Worm (Caenorhabditis elegans) whole organism, L1 larva: Measurements from ENCODE around the gene hrg-4.

Source experiments
- C34B4.2 ChIP-seq: sonication (generic microtip); optimal IDR thresholded peaks from 2 replicates; lab custom pipeline; 2017; ENCODE audit warnings: mild to moderate bottlenecking, missing genetic modification characterization, missing compliant biosample characterization
- F16B12.6 ChIP-seq: fragments of 150-350 bp; optimal IDR thresholded peaks from 2 replicates; lab custom pipeline; 2014; ENCODE audit warnings: missing biosample characterization, missing genetic modification characterization
- Y116A8C.19 ChIP-seq: sonication (generic microtip); optimal IDR thresholded peaks from 2 replicates; lab custom pipeline; 2016; ENCODE audit warnings: missing compliant biosample characterization, missing genetic modification characterization, borderline replicate concordance
- alr-1 ChIP-seq: fragments of 200-800 bp; sonication (Bioruptor generic); optimal IDR thresholded peaks from 2 replicates; lab custom pipeline; 2018; ENCODE audit warnings: borderline replicate concordance, mild to moderate bottlenecking, missing genetic modification characterization, missing compliant biosample characterization
- aly-2 ChIP-seq: fragments of 150-350 bp; optimal IDR thresholded peaks from 2 replicates; lab custom pipeline; 2014; ENCODE audit warnings: missing biosample characterization, missing genetic modification characterization
- ceh-63 ChIP-seq: fragments of 200-800 bp; sonication (Bioruptor generic); optimal IDR thresholded peaks from 2 replicates; lab custom pipeline; 2018; ENCODE audit warnings: mild to moderate bottlenecking, missing genetic modification characterization, missing compliant biosample characterization
- ceh-8 ChIP-seq: fragments of 200-800 bp; sonication (Bioruptor generic); optimal IDR thresholded peaks from 2 replicates; lab custom pipeline; 2018; ENCODE audit warnings: mild to moderate bottlenecking, missing genetic modification characterization, moderate library complexity, missing compliant biosample characterization
- ceh-82 ChIP-seq, 3 experiments: fragments of 150-350 bp in 1 of 3; sonication (generic microtip) in 2 of 3; optimal IDR thresholded peaks; 2 replicates each; lab custom pipeline; 2014 to 2017; ENCODE audit warnings: missing biosample characterization in 3 of 3, missing genetic modification characterization in 3 of 3
- ceh-90 ChIP-seq: sonication (generic microtip); optimal IDR thresholded peaks from 2 replicates; lab custom pipeline; 2016; ENCODE audit warnings: missing genetic modification characterization, missing compliant biosample characterization
- efl-1 ChIP-seq, 4 experiments: fragments of 150-350 bp; optimal IDR thresholded peaks in 3 of 4; peaks in 1 of 4; 1 replicate in 1 of 4; 2 replicates in 3 of 4; lab custom pipeline; 2014; ENCODE audit warnings: missing biosample characterization in 2 of 4, missing genetic modification characterization in 2 of 4, missing genetic modification reagents in 2 of 4
- egl-27 ChIP-seq, 2 experiments: fragments of 150-350 bp in 1 of 2; sonication (generic microtip); optimal IDR thresholded peaks; 3 replicates each; lab custom pipeline; 2017 to 2018; ENCODE audit warnings: missing biosample characterization in 2 of 2, missing genetic modification characterization in 2 of 2, missing genetic modification reagents in 2 of 2
- elt-2 ChIP-seq: sonication (generic microtip); optimal IDR thresholded peaks from 2 replicates; lab custom pipeline; 2016; ENCODE audit warnings: missing genetic modification characterization, mild to moderate bottlenecking, inconsistent platforms, missing compliant biosample characterization, missing genetic modification reagents
- elt-3 ChIP-seq, 6 experiments: fragments of 150-350 bp in 1 of 6; sonication (generic microtip); optimal IDR thresholded peaks; 2 replicates each; lab custom pipeline; 2017 to 2018; ENCODE audit warnings: missing biosample characterization in 6 of 6, missing genetic modification characterization in 6 of 6, inconsistent platforms in 1 of 6
- ets-5 ChIP-seq: fragments of 200-800 bp; sonication (Bioruptor generic); IDR thresholded peaks from 2 replicates; pipeline ENCODE4 v1.3.6; 2022; ENCODE audit warnings: missing genetic modification characterization, missing compliant biosample characterization
- fkh-4 ChIP-seq: sonication (generic microtip); optimal IDR thresholded peaks from 2 replicates; lab custom pipeline; 2016; ENCODE audit warnings: missing compliant biosample characterization, missing genetic modification characterization, borderline replicate concordance
- fos-1 ChIP-seq: fragments of 150-350 bp; optimal IDR thresholded peaks from 2 replicates; lab custom pipeline; 2014; ENCODE audit warnings: missing biosample characterization, missing genetic modification characterization
- grh-1 ChIP-seq: fragments of 200-800 bp; sonication (Bioruptor generic); IDR thresholded peaks from 2 replicates; pipeline ENCODE4 v1.3.6; 2022; ENCODE audit warnings: missing genetic modification reagents, missing genetic modification characterization, missing compliant biosample characterization
- hlh-17 ChIP-seq: fragments of 200-800 bp; sonication (Bioruptor generic); optimal IDR thresholded peaks from 2 replicates; lab custom pipeline; 2018; ENCODE audit warnings: missing genetic modification characterization, mild to moderate bottlenecking, missing compliant biosample characterization, moderate library complexity, borderline replicate concordance
- hlh-4 ChIP-seq: sonication (generic microtip); optimal IDR thresholded peaks from 2 replicates; lab custom pipeline; 2016; ENCODE audit warnings: mild to moderate bottlenecking, missing genetic modification characterization, missing compliant biosample characterization
- irx-1 ChIP-seq: sonication (generic microtip); optimal IDR thresholded peaks from 2 replicates; lab custom pipeline; 2016; ENCODE audit warnings: missing genetic modification characterization, missing compliant biosample characterization
- isw-1 ChIP-seq: fragments of 200-800 bp; sonication (Bioruptor generic); IDR thresholded peaks from 2 replicates; pipeline ENCODE4 v1.3.6; 2022; ENCODE audit warnings: missing genetic modification characterization, missing compliant biosample characterization
- jun-1 ChIP-seq: fragments of 150-350 bp; optimal IDR thresholded peaks from 2 replicates; lab custom pipeline; 2014; ENCODE audit warnings: missing biosample characterization, missing genetic modification reagents, missing genetic modification characterization
- lin-14 ChIP-seq: fragments of 200-800 bp; sonication (Bioruptor generic); optimal IDR thresholded peaks from 2 replicates; lab custom pipeline; 2018; ENCODE audit warnings: mild to moderate bottlenecking, missing genetic modification characterization, moderate library complexity, missing compliant biosample characterization
- lin-15B ChIP-seq: fragments of 150-350 bp; sonication (generic microtip); optimal IDR thresholded peaks from 3 replicates; lab custom pipeline; 2014; ENCODE audit warnings: missing biosample characterization, missing genetic modification characterization
- lir-3 ChIP-seq: sonication (generic microtip); optimal IDR thresholded peaks from 2 replicates; lab custom pipeline; 2016; ENCODE audit warnings: mild to moderate bottlenecking, missing genetic modification characterization, moderate library complexity, missing compliant biosample characterization; ENCODE audit not compliant: poor library complexity
- mab-9 ChIP-seq: fragments of 200-800 bp; sonication (Bioruptor generic); IDR thresholded peaks from 2 replicates; pipeline ENCODE4 v1.3.6; 2022; ENCODE audit warnings: missing genetic modification reagents, missing genetic modification characterization, missing compliant biosample characterization
- mdl-1 ChIP-seq, 2 experiments: fragments of 150-350 bp; optimal IDR thresholded peaks; 2 replicates each; lab custom pipeline; 2014 to 2017; ENCODE audit warnings: missing biosample characterization in 2 of 2, missing genetic modification characterization in 2 of 2, inconsistent platforms in 1 of 2
- mef-2 ChIP-seq: fragments of 150-350 bp; optimal IDR thresholded peaks from 2 replicates; lab custom pipeline; 2014; ENCODE audit warnings: missing biosample characterization, missing genetic modification characterization
- nhr-19 ChIP-seq: fragments of 200-800 bp; sonication (Bioruptor generic); conservative IDR thresholded peaks from 2 replicates; pipeline ENCODE4 v1.3.6; 2022; ENCODE audit warnings: missing genetic modification characterization, missing compliant biosample characterization
- nhr-71 ChIP-seq: sonication (generic microtip); optimal IDR thresholded peaks from 2 replicates; lab custom pipeline; 2016; ENCODE audit warnings: mild to moderate bottlenecking, missing genetic modification characterization, moderate library complexity, missing compliant biosample characterization
- nhr-77 ChIP-seq: fragments of 150-350 bp; optimal IDR thresholded peaks from 2 replicates; lab custom pipeline; 2014; ENCODE audit warnings: missing biosample characterization, missing genetic modification characterization
- nhr-85 ChIP-seq: sonication (generic microtip); peaks from one replicate; lab custom pipeline; 2016; ENCODE audit warnings: missing genetic modification characterization, inconsistent platforms, missing compliant biosample characterization
- pag-3 ChIP-seq: sonication (generic microtip); optimal IDR thresholded peaks from 2 replicates; lab custom pipeline; 2017; ENCODE audit warnings: missing genetic modification characterization, mild to moderate bottlenecking, missing compliant biosample characterization, antibody characterized with exemption, borderline replicate concordance; ENCODE audit not compliant: insufficient read depth
- rnt-1 ChIP-seq: sonication (generic microtip); optimal IDR thresholded peaks from 2 replicates; lab custom pipeline; 2016; ENCODE audit warnings: mild to moderate bottlenecking, missing genetic modification characterization, moderate library complexity, missing compliant biosample characterization
- sptf-1 ChIP-seq: fragments of 150-350 bp; optimal IDR thresholded peaks from 2 replicates; lab custom pipeline; 2014; ENCODE audit warnings: missing biosample characterization, missing genetic modification characterization
- swsn-7 ChIP-seq: sonication (generic microtip); optimal IDR thresholded peaks from 2 replicates; lab custom pipeline; 2016; ENCODE audit warnings: missing genetic modification characterization, missing compliant biosample characterization
- unc-30 ChIP-seq: sonication (generic microtip); optimal IDR thresholded peaks from 2 replicates; lab custom pipeline; 2017; ENCODE audit warnings: missing biosample characterization, missing genetic modification characterization
- unc-62 ChIP-seq: fragments of 150-350 bp; optimal IDR thresholded peaks from 2 replicates; lab custom pipeline; 2014; ENCODE audit warnings: missing biosample characterization, missing genetic modification reagents, missing genetic modification characterization
- unc-86 ChIP-seq: sonication (generic microtip); optimal IDR thresholded peaks from 2 replicates; lab custom pipeline; 2016; ENCODE audit warnings: missing genetic modification characterization, missing compliant biosample characterization
- xbp-1 ChIP-seq: sonication (generic microtip); optimal IDR thresholded peaks from 2 replicates; lab custom pipeline; 2016; ENCODE audit warnings: missing genetic modification characterization, missing compliant biosample characterization
- ztf-11 ChIP-seq, 2 experiments: sonication (generic microtip); optimal IDR thresholded peaks; 2 replicates each; lab custom pipeline; 2016 to 2017; ENCODE audit warnings: missing genetic modification characterization in 2 of 2, missing biosample characterization in 1 of 2, missing compliant biosample characterization in 1 of 2
- ztf-4 ChIP-seq: fragments of 150-350 bp; optimal IDR thresholded peaks from 2 replicates; lab custom pipeline; 2014; ENCODE audit warnings: missing biosample characterization, missing genetic modification characterization

The hrg-4 gene

ce11 chrIV:11019962-11020550 lies 10.7 kb downstream of the hrg-4 start, which contains the start of gene F13H10.8 (continued):
- TF ChIP-seq mef-2 (tag; lab: Kevin White, UChicago) (no peak), F16B12.6 (tag; lab: Kevin White, UChicago) (no peak), ceh-63 (GFP tag; lab: Kevin White, UChicago) (no peak), nhr-85 (tag; lab: Kevin White, UChicago) (peak; percentile 29), jun-1 (tag; lab: Kevin White, UChicago) (no peak), pag-3 (tag; lab: Kevin White, UChicago) (peak; percentile 22), hlh-17 (GFP tag; lab: Kevin White, UChicago) (no peak), C34B4.2 (tag; lab: Kevin White, UChicago) (no peak), nhr-19 (GFP tag; lab: Robert Waterston, UW) (no peak), unc-30 (tag; lab: Kevin White, UChicago) (no peak), unc-86 (tag; lab: Kevin White, UChicago) (no peak), irx-1 (tag; lab: Kevin White, UChicago) (no peak), lin-15B (tag; lab: Kevin White, UChicago) (peak; percentile 18), mab-9 (no peak), ztf-11 (tag; optimal IDR thresholded peaks at IDR 0.05; lab: Kevin White, UChicago) (no peak), ceh-90 (tag; lab: Kevin White, UChicago) (no peak), egl-27 (tag; optimal IDR thresholded peaks at IDR 0.05; lab: Kevin White, UChicago) (no peak), hlh-4 (tag; lab: Kevin White, UChicago) (no peak), ets-5 (GFP tag; lab: Robert Waterston, UW) (no peak), lin-14 (GFP tag; lab: Kevin White, UChicago) (peak; percentile 68), aly-2 (no peak), elt-2 (tag; lab: Kevin White, UChicago) (peak; percentile 26), sptf-1 (no peak), nhr-71 (tag; lab: Kevin White, UChicago) (peak; percentile 40), ztf-4 (no peak), mdl-1 (tag; optimal IDR thresholded peaks at IDR 0.05; lab: Kevin White, UChicago) (peak in 1 of 2 experiments; percentile 1), Y116A8C.19 (tag; lab: Kevin White, UChicago) (no peak), ceh-82 (tag; optimal IDR thresholded peaks at IDR 0.05; lab: Kevin White, UChicago) (peak in 1 of 3 experiments; percentile 21), lir-3 (tag; lab: Kevin White, UChicago) (no peak), ceh-8 (GFP tag; lab: Kevin White, UChicago) (no peak), grh-1 (GFP tag; lab: Robert Waterston, UW) (no peak), alr-1 (tag; lab: Kevin White, UChicago) (no peak), swsn-7 (tag; lab: Kevin White, UChicago) (peak; percentile 19), fos-1 (tag; lab: Kevin White, UChicago) (no peak), nhr-77 (peak; percentile 1), fkh-4 (tag; lab: Kevin White, UChicago) (no peak), xbp-1 (tag; lab: Kevin White, UChicago) (peak; percentile 31), isw-1 (GFP tag; lab: Robert Waterston, UW) (no peak), unc-62 (GFP tag; lab: Kevin White, UChicago) (no peak), elt-3 (tag; optimal IDR thresholded peaks at IDR 0.05; lab: Kevin White, UChicago) (no peak), rnt-1 (tag; lab: Kevin White, UChicago) (no peak), efl-1 (optimal IDR thresholded peaks at IDR 0.05; lab: Kevin White, UChicago) (peak; percentile 24 to 26), efl-1 (GFP tag; optimal IDR thresholded peaks at IDR 0.05 in 1 of 2; lab: Kevin White, UChicago) (peak; percentile 31 to 40)
